Worm (Caenorhabditis elegans): ENCODE data around the gene F48C5.2.

ce11 chrX:11418667-11419066 lies 35.5 kb downstream of the F48C5.2 start, which contains the start of gene F46C3.2:
- TF ChIP-seq zip-8 (tag; optimal IDR thresholded peaks at IDR 0.05) (no peak), ceh-43 (GFP tag; optimal IDR thresholded peaks at IDR 0.05) (no peak), nhr-28 (tag; optimal IDR thresholded peaks at IDR 0.05) (no peak), unc-39 (tag; optimal IDR thresholded peaks at IDR 0.05) (no peak), lsy-2 (tag; optimal IDR thresholded peaks at IDR 0.05) (no peak), pha-4 (tag; optimal IDR thresholded peaks at IDR 0.05) (no peak), ztf-11 (tag; optimal IDR thresholded peaks at IDR 0.05) (no peak), elt-1 (tag; optimal IDR thresholded peaks at IDR 0.05; ENCODE audit: borderline replicate concordance, insufficient read depth) (no peak), drap-1 (GFP tag; optimal IDR thresholded peaks at IDR 0.05) (no peak), snpc-4 (tag; optimal IDR thresholded peaks at IDR 0.05) (no peak), nhr-12 (tag; optimal IDR thresholded peaks at IDR 0.05) (no peak)

Data from whole organism, mixed stage, embryonic.